Fruit fly (Drosophila melanogaster) whole organism, adult: Measurements from ENCODE around the gene tho2.

Experiments used
- CG11617 ChIP-seq: fragments of 200-800 bp; sonication (Bioruptor generic); optimal IDR thresholded peaks from 2 replicates; lab custom pipeline; 2017; ENCODE audit warnings: mild to moderate bottlenecking, missing biosample characterization, missing genetic modification reagents, missing genetic modification characterization
- CG12768 ChIP-seq: fragments of 200-800 bp; sonication (Bioruptor generic); optimal IDR thresholded peaks from 2 replicates; lab custom pipeline; 2017; ENCODE audit warnings: missing biosample characterization, missing genetic modification characterization, mild to moderate bottlenecking, moderate library complexity, missing genetic modification reagents
- CG14711 ChIP-seq: fragments of 200-800 bp; sonication (Bioruptor generic); optimal IDR thresholded peaks from 2 replicates; lab custom pipeline; 2018; ENCODE audit warnings: missing biosample characterization, mild to moderate bottlenecking, missing genetic modification characterization, moderate library complexity
- CG1620 ChIP-seq: fragments of 200-800 bp; sonication (Bioruptor generic); optimal IDR thresholded peaks from 2 replicates; lab custom pipeline; 2016; ENCODE audit warnings: missing biosample characterization, missing genetic modification characterization
- CG33017 ChIP-seq: fragments of 200-800 bp; sonication (Bioruptor generic); optimal IDR thresholded peaks from 2 replicates; lab custom pipeline; 2018; ENCODE audit warnings: missing biosample characterization, mild to moderate bottlenecking, missing genetic modification characterization, moderate library complexity
- CG5204 ChIP-seq: fragments of 200-800 bp; sonication (Bioruptor generic); optimal IDR thresholded peaks from 2 replicates; lab custom pipeline; 2016; ENCODE audit warnings: missing biosample characterization, missing genetic modification characterization
- CG7101 ChIP-seq: fragments of 200-800 bp; sonication (Bioruptor generic); optimal IDR thresholded peaks from 2 replicates; lab custom pipeline; 2018; ENCODE audit warnings: missing biosample characterization, mild to moderate bottlenecking, missing genetic modification characterization, moderate library complexity
- Clk ChIP-seq: fragments of 200-800 bp; sonication (Bioruptor generic); optimal IDR thresholded peaks from 2 replicates; lab custom pipeline; 2017; ENCODE audit warnings: missing biosample characterization, missing genetic modification characterization
- Crg-1 ChIP-seq: fragments of 200-800 bp; sonication (Bioruptor generic); optimal IDR thresholded peaks from 2 replicates; lab custom pipeline; 2016; ENCODE audit warnings: missing biosample characterization, missing genetic modification characterization
- Hr96 ChIP-seq: fragments of 200-800 bp; sonication (Bioruptor generic); optimal IDR thresholded peaks from 2 replicates; lab custom pipeline; 2016; ENCODE audit warnings: missing biosample characterization, missing genetic modification characterization
- Mnt ChIP-seq: fragments of 200-800 bp; sonication (Bioruptor generic); optimal IDR thresholded peaks from 2 replicates; lab custom pipeline; 2016; ENCODE audit warnings: missing biosample characterization, mild to moderate bottlenecking, missing genetic modification characterization
- bab1 ChIP-seq: fragments of 200-800 bp; sonication (Bioruptor generic); optimal IDR thresholded peaks from 3 replicates; lab custom pipeline; 2019; ENCODE audit warnings: missing biosample characterization, mild to moderate bottlenecking, missing genetic modification characterization, moderate library complexity
- cic ChIP-seq: fragments of 200-800 bp; sonication (Bioruptor generic); optimal IDR thresholded peaks from 2 replicates; lab custom pipeline; 2017; ENCODE audit warnings: missing biosample characterization, mild to moderate bottlenecking, missing genetic modification characterization, moderate library complexity
- cnc ChIP-seq, 2 experiments: fragments of >200 bp; optimal IDR thresholded peaks; 2 replicates each; lab custom pipeline; 2017
- kay ChIP-seq: fragments of 200-800 bp; sonication (Bioruptor generic); peaks from one replicate; lab custom pipeline; 2016; ENCODE audit warnings: missing biosample characterization, missing genetic modification characterization, borderline replicate concordance
- ovo ChIP-seq: fragments of 200-800 bp; sonication (Bioruptor generic); optimal IDR thresholded peaks from 2 replicates; lab custom pipeline; 2016; ENCODE audit warnings: missing biosample characterization, missing genetic modification characterization
- pad ChIP-seq: fragments of 200-800 bp; sonication (Bioruptor generic); optimal IDR thresholded peaks from 3 replicates; lab custom pipeline; 2017; ENCODE audit warnings: missing biosample characterization, missing genetic modification characterization, mild to moderate bottlenecking, moderate library complexity, missing genetic modification reagents
- tj ChIP-seq: fragments of 200-800 bp; sonication (Bioruptor generic); optimal IDR thresholded peaks from 3 replicates; lab custom pipeline; 2017; ENCODE audit warnings: missing biosample characterization, mild to moderate bottlenecking, missing genetic modification characterization, moderate library complexity
- toe ChIP-seq: fragments of 200-800 bp; sonication (Bioruptor generic); optimal IDR thresholded peaks from 2 replicates; lab custom pipeline; 2016; ENCODE audit warnings: missing biosample characterization, missing genetic modification characterization

Gene tho2

dm6 chr2L:2172460-2173121 is 27.6 kb upstream of the tho2 start:
- TF ChIP-seq CG12768 (GFP tag; lab: Kevin White, UChicago), result no peak
- no peak for TF ChIP-seq CG1620 (GFP tag; lab: Kevin White, UChicago)
- TF ChIP-seq Crg-1 (GFP tag; lab: Kevin White, UChicago), result no peak
- peak; percentile 9 for TF ChIP-seq ovo (GFP tag; lab: Kevin White, UChicago)

- TF ChIP-seq cic (GFP tag; lab: Kevin White, UChicago) (peak; percentile 93), kay (GFP tag; lab: Kevin White, UChicago) (peak; percentile 70), CG7101 (tag; lab: Kevin White, UChicago) (peak; percentile 29), CG12768 (GFP tag; lab: Kevin White, UChicago) (peak; percentile 16), Crg-1 (GFP tag; lab: Kevin White, UChicago) (no peak), tj (GFP tag; lab: Kevin White, UChicago) (peak; percentile 42), cnc (optimal IDR thresholded peaks at IDR 0.05; lab: Kevin White, UChicago) (no peak), ovo (GFP tag; lab: Kevin White, UChicago) (peak; percentile 27), Hr96 (no peak), toe (GFP tag; lab: Kevin White, UChicago) (no peak), CG33017 (tag; lab: Kevin White, UChicago) (no peak), pad (no peak), CG11617 (GFP tag; lab: Kevin White, UChicago) (peak; percentile 35), Mnt (GFP tag; lab: Kevin White, UChicago) (peak; percentile 39)
Measured at dm6 chr2L:2171366-2172078, 26.5 kb upstream of the tho2 start.

- TF ChIP-seq ovo (GFP tag; lab: Kevin White, UChicago), result peak; percentile 32
- peak; percentile 34 for TF ChIP-seq kay (GFP tag; lab: Kevin White, UChicago)
- TF ChIP-seq Mnt (GFP tag; lab: Kevin White, UChicago), result no peak
- peak; percentile 35 for TF ChIP-seq cic (GFP tag; lab: Kevin White, UChicago)
Measured at dm6 chr2L:2168894-2169456, 24.0 kb upstream of the tho2 start.

dm6 chr2L:2168184-2168893 is 23.4 kb upstream of the tho2 start:
- TF ChIP-seq Clk (GFP tag; lab: Kevin White, UChicago), result no peak
- TF ChIP-seq cnc (optimal IDR thresholded peaks at IDR 0.05; lab: Kevin White, UChicago), result no peak
- no peak for TF ChIP-seq bab1 (GFP tag; lab: Kevin White, UChicago)
- TF ChIP-seq CG11617 (GFP tag; lab: Kevin White, UChicago), result no peak
- no peak for TF ChIP-seq Hr96

- no peak for TF ChIP-seq CG5204
- no peak for TF ChIP-seq Hr96
- no peak for TF ChIP-seq bab1 (GFP tag; lab: Kevin White, UChicago)
- no peak for TF ChIP-seq tj (GFP tag; lab: Kevin White, UChicago)
- TF ChIP-seq cnc (optimal IDR thresholded peaks at IDR 0.05; lab: Kevin White, UChicago), result no peak
- no peak for TF ChIP-seq CG11617 (GFP tag; lab: Kevin White, UChicago)
- no peak for TF ChIP-seq ovo (GFP tag; lab: Kevin White, UChicago)
- TF ChIP-seq CG1620 (GFP tag; lab: Kevin White, UChicago), result no peak
- no peak for TF ChIP-seq CG14711
- TF ChIP-seq kay (GFP tag; lab: Kevin White, UChicago), result no peak
- no peak for TF ChIP-seq CG33017 (tag; lab: Kevin White, UChicago)
- no peak for TF ChIP-seq Mnt (GFP tag; lab: Kevin White, UChicago)
- no peak for TF ChIP-seq Clk (GFP tag; lab: Kevin White, UChicago)
- TF ChIP-seq toe (GFP tag; lab: Kevin White, UChicago), result no peak
Measured at dm6 chr2L:2166958-2167707, 22.1 kb upstream of the tho2 start.

- TF ChIP-seq CG33017 (tag; lab: Kevin White, UChicago) (no peak), CG11617 (GFP tag; lab: Kevin White, UChicago) (peak; percentile 56), Crg-1 (GFP tag; lab: Kevin White, UChicago) (no peak), CG7101 (tag; lab: Kevin White, UChicago) (peak; percentile 19), pad (peak; percentile 19), cnc (optimal IDR thresholded peaks at IDR 0.05; lab: Kevin White, UChicago) (no peak), CG1620 (GFP tag; lab: Kevin White, UChicago) (peak; percentile 6), toe (GFP tag; lab: Kevin White, UChicago) (peak; percentile 4), cic (GFP tag; lab: Kevin White, UChicago) (peak; percentile 51), Mnt (GFP tag; lab: Kevin White, UChicago) (peak; percentile 69), tj (GFP tag; lab: Kevin White, UChicago) (peak; percentile 100), bab1 (GFP tag; lab: Kevin White, UChicago) (peak; percentile 31), CG14711 (peak; percentile 26), CG5204 (no peak), CG12768 (GFP tag; lab: Kevin White, UChicago) (peak; percentile 27)
Measured at dm6 chr2L:2165864-2166263, 20.9 kb upstream of the tho2 start.
